Worm (Caenorhabditis elegans) whole organism, L1 larva: Measurements from ENCODE around the gene C45E5.1.
A peak's percentile ranks its signal among the peaks of the same experiment; 100 is the strongest.

ENCODE experiments used
- C34B4.2 ChIP-seq: sonication (generic microtip); optimal IDR thresholded peaks from 2 replicates; lab custom pipeline; 2017; ENCODE audit warnings: mild to moderate bottlenecking, missing genetic modification characterization, missing compliant biosample characterization
- aha-1 ChIP-seq: fragments of 150-350 bp; optimal IDR thresholded peaks from 2 replicates; lab custom pipeline; 2014; ENCODE audit warnings: missing biosample characterization, missing genetic modification characterization
- ama-1 ChIP-seq: fragments of 150-350 bp; optimal IDR thresholded peaks from 2 replicates; lab custom pipeline; 2014
- blmp-1 ChIP-seq: fragments of 150-350 bp; optimal IDR thresholded peaks from 2 replicates; lab custom pipeline; 2014; ENCODE audit warnings: missing biosample characterization, missing genetic modification characterization
- ceh-63 ChIP-seq: fragments of 200-800 bp; sonication (Bioruptor generic); optimal IDR thresholded peaks from 2 replicates; lab custom pipeline; 2018; ENCODE audit warnings: mild to moderate bottlenecking, missing genetic modification characterization, missing compliant biosample characterization
- ceh-8 ChIP-seq: fragments of 200-800 bp; sonication (Bioruptor generic); optimal IDR thresholded peaks from 2 replicates; lab custom pipeline; 2018; ENCODE audit warnings: mild to moderate bottlenecking, missing genetic modification characterization, moderate library complexity, missing compliant biosample characterization
- ceh-88 ChIP-seq: fragments of 200-800 bp; sonication (Bioruptor generic); IDR thresholded peaks from 2 replicates; pipeline ENCODE4 v1.3.6; 2022; ENCODE audit warnings: missing genetic modification characterization, missing compliant biosample characterization
- ceh-90 ChIP-seq: sonication (generic microtip); optimal IDR thresholded peaks from 2 replicates; lab custom pipeline; 2016; ENCODE audit warnings: missing genetic modification characterization, missing compliant biosample characterization
- ces-1 ChIP-seq: fragments of 150-350 bp; optimal IDR thresholded peaks from 2 replicates; lab custom pipeline; 2014; ENCODE audit warnings: missing biosample characterization, missing genetic modification reagents, missing genetic modification characterization
- efl-1 ChIP-seq, 4 experiments: fragments of 150-350 bp; optimal IDR thresholded peaks in 3 of 4; peaks in 1 of 4; 1 replicate in 1 of 4; 2 replicates in 3 of 4; lab custom pipeline; 2014; ENCODE audit warnings: missing biosample characterization in 2 of 4, missing genetic modification characterization in 2 of 4, missing genetic modification reagents in 2 of 4
- elt-2 ChIP-seq: sonication (generic microtip); optimal IDR thresholded peaks from 2 replicates; lab custom pipeline; 2016; ENCODE audit warnings: missing genetic modification characterization, mild to moderate bottlenecking, inconsistent platforms, missing compliant biosample characterization, missing genetic modification reagents
- elt-3 ChIP-seq, 6 experiments: fragments of 150-350 bp in 1 of 6; sonication (generic microtip); optimal IDR thresholded peaks; 2 replicates each; lab custom pipeline; 2017 to 2018; ENCODE audit warnings: missing biosample characterization in 6 of 6, missing genetic modification characterization in 6 of 6, inconsistent platforms in 1 of 6
- ets-5 ChIP-seq: fragments of 200-800 bp; sonication (Bioruptor generic); IDR thresholded peaks from 2 replicates; pipeline ENCODE4 v1.3.6; 2022; ENCODE audit warnings: missing genetic modification characterization, missing compliant biosample characterization
- fkh-4 ChIP-seq: sonication (generic microtip); optimal IDR thresholded peaks from 2 replicates; lab custom pipeline; 2016; ENCODE audit warnings: missing compliant biosample characterization, missing genetic modification characterization, borderline replicate concordance
- fkh-8 ChIP-seq: sonication (generic microtip); optimal IDR thresholded peaks from 2 replicates; lab custom pipeline; 2016; ENCODE audit warnings: mild to moderate bottlenecking, missing genetic modification characterization, missing compliant biosample characterization
- fos-1 ChIP-seq: fragments of 150-350 bp; optimal IDR thresholded peaks from 2 replicates; lab custom pipeline; 2014; ENCODE audit warnings: missing biosample characterization, missing genetic modification characterization
- grh-1 ChIP-seq: fragments of 200-800 bp; sonication (Bioruptor generic); IDR thresholded peaks from 2 replicates; pipeline ENCODE4 v1.3.6; 2022; ENCODE audit warnings: missing genetic modification reagents, missing genetic modification characterization, missing compliant biosample characterization
- hpl-2 ChIP-seq: fragments of 150-350 bp; optimal IDR thresholded peaks from 2 replicates; lab custom pipeline; 2014; ENCODE audit warnings: missing biosample characterization, missing genetic modification reagents, missing genetic modification characterization
- jun-1 ChIP-seq: fragments of 150-350 bp; optimal IDR thresholded peaks from 2 replicates; lab custom pipeline; 2014; ENCODE audit warnings: missing biosample characterization, missing genetic modification reagents, missing genetic modification characterization
- lin-14 ChIP-seq: fragments of 200-800 bp; sonication (Bioruptor generic); optimal IDR thresholded peaks from 2 replicates; lab custom pipeline; 2018; ENCODE audit warnings: mild to moderate bottlenecking, missing genetic modification characterization, moderate library complexity, missing compliant biosample characterization
- lin-35 ChIP-seq, 2 experiments: fragments of 150-350 bp; optimal IDR thresholded peaks; 2 replicates each; lab custom pipeline; 2014; ENCODE audit warnings: missing biosample characterization in 2 of 2, missing genetic modification characterization in 2 of 2, missing genetic modification reagents in 2 of 2
- lin-39 ChIP-seq: fragments of 150-350 bp; optimal IDR thresholded peaks from 2 replicates; lab custom pipeline; 2014; ENCODE audit warnings: missing biosample characterization, missing genetic modification reagents, missing genetic modification characterization
- mab-9 ChIP-seq: fragments of 200-800 bp; sonication (Bioruptor generic); IDR thresholded peaks from 2 replicates; pipeline ENCODE4 v1.3.6; 2022; ENCODE audit warnings: missing genetic modification reagents, missing genetic modification characterization, missing compliant biosample characterization
- mdl-1 ChIP-seq, 2 experiments: fragments of 150-350 bp; optimal IDR thresholded peaks; 2 replicates each; lab custom pipeline; 2014 to 2017; ENCODE audit warnings: missing biosample characterization in 2 of 2, missing genetic modification characterization in 2 of 2, inconsistent platforms in 1 of 2
- mef-2 ChIP-seq: fragments of 150-350 bp; optimal IDR thresholded peaks from 2 replicates; lab custom pipeline; 2014; ENCODE audit warnings: missing biosample characterization, missing genetic modification characterization
- mep-1 ChIP-seq: fragments of 150-350 bp; optimal IDR thresholded peaks from 2 replicates; lab custom pipeline; 2014; ENCODE audit warnings: missing biosample characterization, missing genetic modification characterization
- nhr-11 ChIP-seq: fragments of 150-350 bp; optimal IDR thresholded peaks from 2 replicates; lab custom pipeline; 2014; ENCODE audit warnings: missing biosample characterization, missing genetic modification characterization
- nhr-19 ChIP-seq: fragments of 200-800 bp; sonication (Bioruptor generic); conservative IDR thresholded peaks from 2 replicates; pipeline ENCODE4 v1.3.6; 2022; ENCODE audit warnings: missing genetic modification characterization, missing compliant biosample characterization
- nhr-20 ChIP-seq: sonication (generic microtip); optimal IDR thresholded peaks from 2 replicates; lab custom pipeline; 2016; ENCODE audit warnings: mild to moderate bottlenecking, missing genetic modification characterization, missing compliant biosample characterization
- nhr-237 ChIP-seq: fragments of 150-350 bp; optimal IDR thresholded peaks from 2 replicates; lab custom pipeline; 2014; ENCODE audit warnings: missing biosample characterization, missing genetic modification characterization
- nhr-28 ChIP-seq: fragments of 150-350 bp; optimal IDR thresholded peaks from 2 replicates; lab custom pipeline; 2014; ENCODE audit warnings: missing biosample characterization, missing genetic modification characterization
- nhr-47 ChIP-seq: sonication (generic microtip); optimal IDR thresholded peaks from 2 replicates; lab custom pipeline; 2016; ENCODE audit warnings: mild to moderate bottlenecking, missing genetic modification characterization, moderate library complexity, missing compliant biosample characterization
- nhr-71 ChIP-seq: sonication (generic microtip); optimal IDR thresholded peaks from 2 replicates; lab custom pipeline; 2016; ENCODE audit warnings: mild to moderate bottlenecking, missing genetic modification characterization, moderate library complexity, missing compliant biosample characterization
- nhr-77 ChIP-seq: fragments of 150-350 bp; optimal IDR thresholded peaks from 2 replicates; lab custom pipeline; 2014; ENCODE audit warnings: missing biosample characterization, missing genetic modification characterization
- nhr-85 ChIP-seq: sonication (generic microtip); peaks from one replicate; lab custom pipeline; 2016; ENCODE audit warnings: missing genetic modification characterization, inconsistent platforms, missing compliant biosample characterization
- nhr-90 ChIP-seq: sonication (generic microtip); optimal IDR thresholded peaks from 2 replicates; lab custom pipeline; 2016; ENCODE audit warnings: mild to moderate bottlenecking, missing genetic modification characterization, missing compliant biosample characterization; ENCODE audit not compliant: poor library complexity
- pax-3 ChIP-seq: fragments of 200-800 bp; sonication (Bioruptor generic); optimal IDR thresholded peaks from 2 replicates; lab custom pipeline; 2018; ENCODE audit warnings: mild to moderate bottlenecking, missing genetic modification characterization, moderate library complexity, missing compliant biosample characterization
- rnt-1 ChIP-seq: sonication (generic microtip); optimal IDR thresholded peaks from 2 replicates; lab custom pipeline; 2016; ENCODE audit warnings: mild to moderate bottlenecking, missing genetic modification characterization, moderate library complexity, missing compliant biosample characterization
- snpc-4 ChIP-seq: fragments of 150-350 bp; optimal IDR thresholded peaks from 2 replicates; lab custom pipeline; 2014; ENCODE audit warnings: missing biosample characterization, missing genetic modification characterization
- snu-23 ChIP-seq: sonication (generic microtip); optimal IDR thresholded peaks from 2 replicates; lab custom pipeline; 2016; ENCODE audit warnings: missing genetic modification characterization, missing compliant biosample characterization
- sox-4 ChIP-seq: sonication (generic microtip); optimal IDR thresholded peaks from 2 replicates; lab custom pipeline; 2016; ENCODE audit warnings: missing genetic modification characterization, missing compliant biosample characterization
- sptf-1 ChIP-seq: fragments of 150-350 bp; optimal IDR thresholded peaks from 2 replicates; lab custom pipeline; 2014; ENCODE audit warnings: missing biosample characterization, missing genetic modification characterization
- tbx-2 ChIP-seq: sonication (generic microtip); optimal IDR thresholded peaks from 2 replicates; lab custom pipeline; 2016; ENCODE audit warnings: missing genetic modification characterization, missing compliant biosample characterization
- unc-62 ChIP-seq: fragments of 150-350 bp; optimal IDR thresholded peaks from 2 replicates; lab custom pipeline; 2014; ENCODE audit warnings: missing biosample characterization, missing genetic modification reagents, missing genetic modification characterization
- unc-98 ChIP-seq: fragments of 200-800 bp; sonication (Bioruptor generic); IDR thresholded peaks from 2 replicates; pipeline ENCODE4 v1.3.6; 2022; ENCODE audit warnings: missing genetic modification characterization, missing compliant biosample characterization
- vab-15 ChIP-seq: sonication (generic microtip); optimal IDR thresholded peaks from 2 replicates; lab custom pipeline; 2017; ENCODE audit warnings: missing genotype, mild to moderate bottlenecking, missing genetic modification characterization, missing compliant biosample characterization
- xbp-1 ChIP-seq: sonication (generic microtip); optimal IDR thresholded peaks from 2 replicates; lab custom pipeline; 2016; ENCODE audit warnings: missing genetic modification characterization, missing compliant biosample characterization
- ztf-11 ChIP-seq, 2 experiments: sonication (generic microtip); optimal IDR thresholded peaks; 2 replicates each; lab custom pipeline; 2016 to 2017; ENCODE audit warnings: missing genetic modification characterization in 2 of 2, missing biosample characterization in 1 of 2, missing compliant biosample characterization in 1 of 2
- ztf-4 ChIP-seq: fragments of 150-350 bp; optimal IDR thresholded peaks from 2 replicates; lab custom pipeline; 2014; ENCODE audit warnings: missing biosample characterization, missing genetic modification characterization

C45E5.1 gene

ce11 chrIV:5765652-5766051 lies 21.4 kb downstream of the C45E5.1 start (continued):
- peak; percentile 87 for TF ChIP-seq nhr-20 (tag; lab: Kevin White, UChicago)
- TF ChIP-seq, all 84 proteins: peak for 18

- TF ChIP-seq efl-1 (optimal IDR thresholded peaks at IDR 0.05; lab: Kevin White, UChicago) (no peak), efl-1 (GFP tag; optimal IDR thresholded peaks at IDR 0.05 in 1 of 2; lab: Kevin White, UChicago) (peak in 1 of 2 experiments; percentile 88), nhr-19 (no peak)
- TF ChIP-seq, all 84 proteins: peak for 1
Measured at ce11 chrIV:5766804-5767203, 22.6 kb downstream of the C45E5.1 start.

- peak; percentile 95 for TF ChIP-seq nhr-85 (tag; lab: Kevin White, UChicago)
- TF ChIP-seq nhr-77 (tag; lab: Kevin White, UChicago), result no peak
- peak in 1 of 2 experiments; percentile 66 for TF ChIP-seq mdl-1 (tag; optimal IDR thresholded peaks at IDR 0.05; lab: Kevin White, UChicago)
- TF ChIP-seq ets-5 (GFP tag; lab: Robert Waterston, UW), result no peak
- no peak for TF ChIP-seq rnt-1 (tag; lab: Kevin White, UChicago)
- peak in 1 of 2 experiments; percentile 58 for TF ChIP-seq lin-35 (GFP tag; optimal IDR thresholded peaks at IDR 0.05; lab: Kevin White, UChicago)
- TF ChIP-seq sptf-1 (tag; lab: Kevin White, UChicago), result no peak
- TF ChIP-seq snu-23 (GFP tag; lab: Kevin White, UChicago), result peak; percentile 62
- no peak for TF ChIP-seq efl-1 (optimal IDR thresholded peaks at IDR 0.05; lab: Kevin White, UChicago)
- TF ChIP-seq efl-1 (GFP tag; optimal IDR thresholded peaks at IDR 0.05 in 1 of 2; lab: Kevin White, UChicago), result peak in 1 of 2 experiments; percentile 94
- TF ChIP-seq nhr-47 (tag; lab: Kevin White, UChicago), result peak; percentile 49
- TF ChIP-seq ama-1 (lab: Kevin White, UChicago), result no peak
- no peak for TF ChIP-seq C34B4.2 (tag; lab: Kevin White, UChicago)
- no peak for TF ChIP-seq vab-15 (tag; lab: Kevin White, UChicago)
- no peak for TF ChIP-seq ceh-88
- no peak for TF ChIP-seq ceh-90 (tag; lab: Kevin White, UChicago)
- no peak for TF ChIP-seq mef-2 (tag; lab: Kevin White, UChicago)
- TF ChIP-seq lin-39 (tag; lab: Kevin White, UChicago), result no peak
- peak; percentile 15 for TF ChIP-seq xbp-1
- no peak for TF ChIP-seq fos-1 (tag; lab: Kevin White, UChicago)
- no peak for TF ChIP-seq nhr-28
- TF ChIP-seq elt-2 (tag; lab: Kevin White, UChicago), result peak; percentile 52
- TF ChIP-seq lin-14, result peak; percentile 64
- no peak for TF ChIP-seq ztf-11 (tag; optimal IDR thresholded peaks at IDR 0.05; lab: Kevin White, UChicago)
- no peak for TF ChIP-seq pax-3 (tag; lab: Kevin White, UChicago)
- no peak for TF ChIP-seq ztf-4 (tag; lab: Kevin White, UChicago)
- no peak for TF ChIP-seq mab-9 (GFP tag; lab: Robert Waterston, UW)
- TF ChIP-seq nhr-20 (tag; lab: Kevin White, UChicago), result peak; percentile 93
- peak; percentile 77 for TF ChIP-seq tbx-2 (tag; lab: Kevin White, UChicago)
- peak; percentile 82 for TF ChIP-seq nhr-90 (tag; lab: Kevin White, UChicago)
- TF ChIP-seq blmp-1, result peak; percentile 3
- peak; percentile 69 for TF ChIP-seq nhr-19
- TF ChIP-seq ces-1 (GFP tag; lab: Kevin White, UChicago), result no peak
- TF ChIP-seq mep-1, result no peak
- TF ChIP-seq fkh-8 (tag; lab: Kevin White, UChicago), result no peak
- TF ChIP-seq ceh-8, result no peak
- no peak for TF ChIP-seq fkh-4
- no peak for TF ChIP-seq ceh-63 (GFP tag; lab: Kevin White, UChicago)
- TF ChIP-seq hpl-2 (GFP tag; lab: Kevin White, UChicago), result no peak
- TF ChIP-seq grh-1 (GFP tag; lab: Robert Waterston, UW), result peak; percentile 69
- peak in 2 of 6 experiments; percentile 33 to 34 for TF ChIP-seq elt-3 (tag; optimal IDR thresholded peaks at IDR 0.05; lab: Kevin White, UChicago)
- TF ChIP-seq aha-1, result no peak
- peak; percentile 93 for TF ChIP-seq nhr-71
- no peak for TF ChIP-seq unc-62 (GFP tag; lab: Kevin White, UChicago)
- no peak for TF ChIP-seq nhr-11 (tag; lab: Kevin White, UChicago)
- no peak for TF ChIP-seq nhr-237 (tag; lab: Kevin White, UChicago)
- no peak for TF ChIP-seq sox-4 (tag; lab: Kevin White, UChicago)
- TF ChIP-seq jun-1, result peak; percentile 37
- no peak for TF ChIP-seq unc-98 (GFP tag; lab: Robert Waterston, UW)
- TF ChIP-seq snpc-4 (tag; lab: Kevin White, UChicago), result no peak
Measured at ce11 chrIV:5778342-5778741, 34.1 kb downstream of the C45E5.1 start.
